Worm (Caenorhabditis elegans): Measurements from ENCODE around the gene M04D8.4.

ce11 chrIII:10033213-10033612 lies 2.8 kb upstream of the M04D8.4 start, which contains the start of gene M04D8.5:
- no peak for TF ChIP-seq nhr-76 (tag; optimal IDR thresholded peaks at IDR 0.05)
- TF ChIP-seq ztf-4 (tag; optimal IDR thresholded peaks at IDR 0.05) = no peak
- TF ChIP-seq ama-1 (optimal IDR thresholded peaks at IDR 0.05) = no peak
- no peak for TF ChIP-seq elt-2 (tag; optimal IDR thresholded peaks at IDR 0.05)
- no peak for TF ChIP-seq nhr-237 (tag; optimal IDR thresholded peaks at IDR 0.05)
- no peak for TF ChIP-seq ceh-82 (tag; optimal IDR thresholded peaks at IDR 0.05)
- no peak for TF ChIP-seq unc-39 (tag; optimal IDR thresholded peaks at IDR 0.05)
- TF ChIP-seq elt-1 (tag; optimal IDR thresholded peaks at IDR 0.05) = no peak
- TF ChIP-seq pqm-1 (tag; optimal IDR thresholded peaks at IDR 0.05) = no peak
- no peak for TF ChIP-seq nfya-1 (tag; optimal IDR thresholded peaks at IDR 0.05; ENCODE audit: insufficient read depth)
